Worm (Caenorhabditis elegans) whole organism, midembryonic: ENCODE results near the gene dpy-28.
A peak's percentile ranks its signal among the peaks of the same experiment; 100 is the strongest.
"Not testable (repeated sequence)": the region's sequence is repeated elsewhere in the genome, so short reads cannot be mapped to it uniquely, and the experiment has no call there.

Experiments
- T22C8.4 ChIP-seq: fragments of 200-800 bp; sonication (Bioruptor generic); IDR thresholded peaks from 2 replicates; pipeline ENCODE4 v1.3.6; 2022; ENCODE audit warnings: missing genetic modification characterization, missing compliant biosample characterization
- cog-1 ChIP-seq: sonication (generic microtip); optimal IDR thresholded peaks from 2 replicates; lab custom pipeline; 2016; ENCODE audit warnings: missing genetic modification characterization, missing compliant biosample characterization
- flt-1 ChIP-seq: fragments of 200-800 bp; sonication (Bioruptor generic); IDR thresholded peaks from 2 replicates; pipeline ENCODE4 v1.3.6; 2022; ENCODE audit warnings: missing genetic modification characterization, missing compliant biosample characterization
- klf-2 ChIP-seq: fragments of 200-800 bp; sonication (Bioruptor generic); conservative IDR thresholded peaks from 2 replicates; pipeline ENCODE4 v1.3.6; 2022; ENCODE audit warnings: missing genetic modification reagents, missing genetic modification characterization, missing compliant biosample characterization
- med-1 ChIP-seq: sonication (generic microtip); optimal IDR thresholded peaks from 2 replicates; lab custom pipeline; 2017; ENCODE audit warnings: missing genetic modification characterization, mild to moderate bottlenecking, missing compliant biosample characterization, antibody characterized with exemption, missing genetic modification reagents; ENCODE audit not compliant: insufficient read depth
- ref-1 ChIP-seq: fragments of 200-800 bp; sonication (Bioruptor generic); conservative IDR thresholded peaks from 2 replicates; pipeline ENCODE4 v1.3.6; 2022; ENCODE audit warnings: missing genetic modification reagents, missing genetic modification characterization, missing compliant biosample characterization
- tab-1 ChIP-seq: fragments of 200-800 bp; sonication (Bioruptor generic); IDR thresholded peaks from 2 replicates; pipeline ENCODE4 v1.3.6; 2022; ENCODE audit warnings: missing genetic modification characterization, missing compliant biosample characterization
- ztf-23 ChIP-seq: fragments of 200-800 bp; sonication (Bioruptor generic); IDR thresholded peaks from 2 replicates; pipeline ENCODE4 v1.3.6; 2022; ENCODE audit warnings: missing genetic modification reagents, missing genetic modification characterization, missing compliant biosample characterization
- ztf-29 ChIP-seq: fragments of 200-800 bp; sonication (Bioruptor generic); IDR thresholded peaks from 2 replicates; pipeline ENCODE4 v1.3.6; 2022; ENCODE audit warnings: missing genetic modification reagents, missing genetic modification characterization, missing compliant biosample characterization

The dpy-28 gene

ce11 chrIII:10747620-10748479, 15.1 kb upstream of the dpy-28 start, which contains the start of the genes ran-1 and dkc-1:
Gene ran-1 (minus strand): TSS chrIII:10747728.
Gene dkc-1 (plus strand): TSS chrIII:10748429.
- TF ChIP-seq ztf-23 (GFP tag; lab: Robert Waterston, UW), result peak; percentile 100
- TF ChIP-seq cog-1, result peak; percentile 50
- TF ChIP-seq T22C8.4, result peak; percentile 72
- TF ChIP-seq tab-1, result no peak

- TF ChIP-seq T22C8.4, cog-1, klf-2: not testable (repeated sequence)
Observed at ce11 chrIII:10750043-10750442, 12.9 kb upstream of the dpy-28 start, which contains the start of gene enu-3.6. Gene enu-3.6 (plus strand): TSS chrIII:10750434.

- no peak for TF ChIP-seq ztf-23 (GFP tag; lab: Robert Waterston, UW)
Observed at ce11 chrIII:10754379-10754778, 8.6 kb upstream of the dpy-28 start.

- TF ChIP-seq med-1, result no peak
- no peak for TF ChIP-seq ref-1
- TF ChIP-seq flt-1 (GFP tag; lab: Robert Waterston, UW), result no peak
- TF ChIP-seq cog-1, result no peak
- TF ChIP-seq ztf-23 (GFP tag; lab: Robert Waterston, UW), result no peak
Observed at ce11 chrIII:10755480-10756066, 7.4 kb upstream of the dpy-28 start, which contains the start of gene hpl-2. Gene hpl-2 (minus strand): TSS chrIII:10755530.

- no peak for TF ChIP-seq ztf-23 (GFP tag; lab: Robert Waterston, UW)
- no peak for TF ChIP-seq med-1
- TF ChIP-seq tab-1, result no peak
- no peak for TF ChIP-seq klf-2
Observed at ce11 chrIII:10757540-10757939, 5.4 kb upstream of the dpy-28 start, which contains the start of gene rnf-113. Gene rnf-113 (minus strand): TSS chrIII:10757640.

ce11 chrIII:10758422-10758821, 4.5 kb upstream of the dpy-28 start, which contains the start of gene K01G5.10:
Gene K01G5.10 (minus strand): TSS chrIII:10758522.
- no peak for TF ChIP-seq med-1

ce11 chrIII:10759050-10760023, 3.6 kb upstream of the dpy-28 start, which contains the start of gene tasp-1:
Gene tasp-1 (plus strand): TSS chrIII:10759307.
- peak; percentile 92 for TF ChIP-seq ztf-29 (GFP tag; lab: Robert Waterston, UW)
- TF ChIP-seq ref-1, result peak; percentile 80
- TF ChIP-seq flt-1 (GFP tag; lab: Robert Waterston, UW), result peak; percentile 98
- peak; percentile 93 for TF ChIP-seq tab-1
- peak; percentile 93 for TF ChIP-seq klf-2
- peak; percentile 100 for TF ChIP-seq cog-1
- TF ChIP-seq T22C8.4, result peak; percentile 100
- peak; percentile 100 for TF ChIP-seq ztf-23 (GFP tag; lab: Robert Waterston, UW)
- peak; percentile 83 for TF ChIP-seq med-1

- no peak for TF ChIP-seq tab-1
- no peak for TF ChIP-seq ztf-29 (GFP tag; lab: Robert Waterston, UW)
- TF ChIP-seq med-1, result no peak
- no peak for TF ChIP-seq cog-1
- TF ChIP-seq klf-2, result no peak
- no peak for TF ChIP-seq ref-1
- TF ChIP-seq T22C8.4, result no peak
- TF ChIP-seq ztf-23 (GFP tag; lab: Robert Waterston, UW), result no peak
- no peak for TF ChIP-seq flt-1 (GFP tag; lab: Robert Waterston, UW)
Observed at ce11 chrIII:10769693-10770092, 6.8 kb downstream of the dpy-28 start.

ce11 chrIII:10781553-10781952, 18.6 kb downstream of the dpy-28 start, which contains the start of gene ptr-19:
Gene ptr-19 (plus strand): TSS chrIII:10781853.
- TF ChIP-seq ztf-29 (GFP tag; lab: Robert Waterston, UW) (no peak), ztf-23 (GFP tag; lab: Robert Waterston, UW) (no peak), tab-1 (no peak), cog-1 (no peak), T22C8.4 (no peak), flt-1 (GFP tag; lab: Robert Waterston, UW) (no peak), ref-1 (no peak)

ce11 chrIII:10783052-10783451, 20.1 kb downstream of the dpy-28 start:
- TF ChIP-seq cog-1 (peak; percentile 8), tab-1 (no peak)

- TF ChIP-seq med-1 (no peak), ref-1 (no peak), ztf-29 (GFP tag; lab: Robert Waterston, UW) (no peak), T22C8.4 (peak; percentile 73), ztf-23 (GFP tag; lab: Robert Waterston, UW) (no peak)
Observed at ce11 chrIII:10791233-10791632, 28.3 kb downstream of the dpy-28 start.
